Fruit fly (Drosophila melanogaster) whole organism, pupa: ENCODE results near the gene Rim.

Experiments used
- CG8159 ChIP-seq: fragments of 200-800 bp; sonication (Bioruptor generic); optimal IDR thresholded peaks from 3 replicates; lab custom pipeline; 2018; ENCODE audit warnings: missing biosample characterization, mild to moderate bottlenecking, missing genetic modification characterization, moderate library complexity
- rn ChIP-seq: fragments of 200-800 bp; sonication (Bioruptor generic); IDR thresholded peaks from 2 replicates; pipeline ENCODE4 v1.3.6; 2022; ENCODE audit warnings: missing biosample characterization, missing genetic modification characterization

DNA sequence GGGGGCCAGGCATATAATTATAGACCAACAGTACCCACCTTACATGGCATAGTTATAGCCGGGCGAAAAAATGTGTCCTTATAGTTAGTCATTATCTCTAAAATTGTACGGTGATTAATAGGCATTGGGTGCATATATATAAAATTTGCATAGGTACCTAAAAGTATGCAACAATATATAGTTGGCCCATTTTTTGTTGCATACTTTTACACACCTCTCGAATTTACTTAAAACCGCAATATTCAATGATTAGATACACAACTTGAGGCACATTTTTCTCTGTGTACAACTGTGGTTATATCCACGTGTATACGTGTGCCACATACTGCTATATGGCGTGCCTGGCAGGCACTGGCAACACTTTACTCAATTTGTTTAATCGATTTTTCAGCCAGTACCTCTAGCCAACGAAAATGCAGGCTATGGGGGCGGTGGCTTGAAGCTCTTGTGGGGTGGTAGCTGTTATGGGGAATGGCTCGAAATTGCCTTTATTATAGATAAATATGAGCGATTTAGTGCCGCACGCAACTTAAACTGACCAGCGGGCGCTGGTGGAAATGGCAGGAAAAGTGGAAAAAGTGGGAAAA is 16.3 kb upstream of the Rim start:
- no peak for TF ChIP-seq CG8159 (tag; lab: Kevin White, UChicago)
- TF ChIP-seq rn = no peak
